Worm (Caenorhabditis elegans) whole organism, young adult: ENCODE data around the gene M106.8.
A peak's percentile ranks its signal among the peaks of the same experiment; 100 is the strongest.

Experiments used
- B0261.1 ChIP-seq: sonication (generic microtip); optimal IDR thresholded peaks from 2 replicates; lab custom pipeline; 2016; ENCODE audit warnings: mild to moderate bottlenecking, missing genetic modification characterization, moderate library complexity, missing compliant biosample characterization
- F10E7.11 ChIP-seq: sonication (generic microtip); optimal IDR thresholded peaks from 2 replicates; lab custom pipeline; 2017; ENCODE audit warnings: mild to moderate bottlenecking, missing genetic modification characterization, moderate library complexity, missing compliant biosample characterization
- F33H1.4 ChIP-seq: fragments of 200-800 bp; sonication (Bioruptor generic); IDR thresholded peaks from 2 replicates; pipeline ENCODE4 v1.3.6; 2022; ENCODE audit warnings: missing genetic modification reagents, missing genetic modification characterization, missing compliant biosample characterization
- F57A8.1 ChIP-seq: fragments of 200-800 bp; sonication (Bioruptor generic); optimal IDR thresholded peaks from 2 replicates; lab custom pipeline; 2018; ENCODE audit warnings: mild to moderate bottlenecking, missing genetic modification characterization, moderate library complexity, missing compliant biosample characterization
- F57C9.4 ChIP-seq: sonication (generic microtip); optimal IDR thresholded peaks from 2 replicates; lab custom pipeline; 2017; ENCODE audit warnings: mild to moderate bottlenecking, missing genetic modification characterization, missing compliant biosample characterization
- K11D2.4 ChIP-seq: fragments of 200-800 bp; sonication (Bioruptor generic); IDR thresholded peaks from 2 replicates; pipeline ENCODE4 v1.3.6; 2022; ENCODE audit warnings: missing genetic modification reagents, missing genetic modification characterization, missing compliant biosample characterization
- K12H6.12 ChIP-seq: fragments of 200-800 bp; sonication (Bioruptor generic); optimal IDR thresholded peaks from 2 replicates; lab custom pipeline; 2018; ENCODE audit warnings: mild to moderate bottlenecking, missing genetic modification characterization, missing compliant biosample characterization
- Y53F4B.3 ChIP-seq: fragments of 200-800 bp; sonication (Bioruptor generic); IDR thresholded peaks from 2 replicates; pipeline ENCODE4 v1.3.6; 2022; ENCODE audit warnings: missing genetic modification reagents, missing genetic modification characterization, missing compliant biosample characterization
- akir-1 ChIP-seq: fragments of 200-800 bp; sonication (Bioruptor generic); optimal IDR thresholded peaks from 2 replicates; lab custom pipeline; 2018; ENCODE audit warnings: mild to moderate bottlenecking, missing genetic modification characterization, moderate library complexity, missing compliant biosample characterization
- ama-1 ChIP-seq, 3 experiments: fragments of 150-350 bp in 1 of 3; sonication (generic microtip) in 2 of 3; optimal IDR thresholded peaks; 2 replicates each; lab custom pipeline; 2014 to 2018; ENCODE audit warnings: missing biosample characterization in 2 of 3, missing genetic modification characterization in 2 of 3, missing genetic modification reagents in 2 of 3
- bed-1 ChIP-seq: fragments of 200-800 bp; sonication (Bioruptor generic); IDR thresholded peaks from 2 replicates; pipeline ENCODE4 v1.3.6; 2022; ENCODE audit warnings: missing genetic modification reagents, missing genetic modification characterization, missing compliant biosample characterization
- bed-2 ChIP-seq: fragments of 200-800 bp; sonication (Bioruptor generic); IDR thresholded peaks from 2 replicates; pipeline ENCODE4 v1.3.6; 2022; ENCODE audit warnings: missing genetic modification reagents, missing genetic modification characterization, missing compliant biosample characterization
- ccch-3 ChIP-seq: fragments of 200-800 bp; sonication (Bioruptor generic); optimal IDR thresholded peaks from 2 replicates; lab custom pipeline; 2018; ENCODE audit warnings: mild to moderate bottlenecking, missing genetic modification characterization, missing compliant biosample characterization
- cebp-1 ChIP-seq, 2 experiments: fragments of 200-800 bp in 1 of 2; sonication (Bioruptor generic) in 1 of 2; sonication (generic microtip) in 1 of 2; IDR thresholded peaks in 1 of 2; optimal IDR thresholded peaks in 1 of 2; 2 replicates each; pipeline versions ENCODE4 v1.3.6 to Lab custom; 2017 to 2022; ENCODE audit warnings: missing compliant biosample characterization in 2 of 2, missing genetic modification characterization in 2 of 2, mild to moderate bottlenecking in 1 of 2, missing genetic modification reagents in 1 of 2, moderate library complexity in 1 of 2
- ceh-40 ChIP-seq: fragments of 200-800 bp; sonication (Bioruptor generic); IDR thresholded peaks from 2 replicates; pipeline ENCODE4 v1.3.6; 2022; ENCODE audit warnings: missing genetic modification characterization, missing compliant biosample characterization
- ceh-58 ChIP-seq: fragments of 200-800 bp; sonication (Bioruptor generic); IDR thresholded peaks from 2 replicates; pipeline ENCODE4 v1.3.6; 2022; ENCODE audit warnings: missing genetic modification characterization, missing compliant biosample characterization
- ceh-79 ChIP-seq: sonication (generic microtip); optimal IDR thresholded peaks from 2 replicates; lab custom pipeline; 2017; ENCODE audit warnings: mild to moderate bottlenecking, missing genetic modification characterization, missing compliant biosample characterization
- dox-1 ChIP-seq: fragments of 200-800 bp; sonication (Bioruptor generic); IDR thresholded peaks from 2 replicates; pipeline ENCODE4 v1.3.6; 2022; ENCODE audit warnings: missing genetic modification reagents, missing genetic modification characterization, missing compliant biosample characterization
- dpff-1 ChIP-seq: sonication (generic microtip); optimal IDR thresholded peaks from 2 replicates; lab custom pipeline; 2017; ENCODE audit warnings: mild to moderate bottlenecking, missing genetic modification characterization, missing compliant biosample characterization
- dpl-1 ChIP-seq: fragments of 150-350 bp; optimal IDR thresholded peaks from 2 replicates; lab custom pipeline; 2014; ENCODE audit warnings: missing biosample characterization, missing genetic modification reagents, missing genetic modification characterization
- egl-18 ChIP-seq: fragments of 200-800 bp; sonication (Bioruptor generic); IDR thresholded peaks from 2 replicates; pipeline ENCODE4 v1.3.6; 2022; ENCODE audit warnings: missing genetic modification reagents, missing genetic modification characterization, missing compliant biosample characterization
- ekl-4 ChIP-seq: fragments of 200-800 bp; sonication (Bioruptor generic); IDR thresholded peaks from 2 replicates; pipeline ENCODE4 v1.3.6; 2022; ENCODE audit warnings: missing genetic modification reagents, missing genetic modification characterization, missing compliant biosample characterization
- ets-4 ChIP-seq: fragments of 200-800 bp; sonication (Bioruptor generic); optimal IDR thresholded peaks from 2 replicates; lab custom pipeline; 2018; ENCODE audit warnings: mild to moderate bottlenecking, missing genetic modification characterization, missing compliant biosample characterization
- hlh-26 ChIP-seq: fragments of 200-800 bp; sonication (Bioruptor generic); conservative IDR thresholded peaks from 2 replicates; pipeline ENCODE4 v1.3.6; 2022; ENCODE audit warnings: missing genetic modification reagents, missing genetic modification characterization, missing compliant biosample characterization
- hrde-1 ChIP-seq: sonication (generic microtip); optimal IDR thresholded peaks from 2 replicates; lab custom pipeline; 2016; ENCODE audit warnings: missing genetic modification characterization, mild to moderate bottlenecking, missing compliant biosample characterization, moderate library complexity, missing genotype, missing genetic modification reagents, borderline replicate concordance
- lin-35 ChIP-seq, 3 experiments: fragments of 150-350 bp in 2 of 3; sonication (generic microtip) in 1 of 3; optimal IDR thresholded peaks; 2 replicates each; lab custom pipeline; 2014 to 2018; ENCODE audit warnings: missing biosample characterization in 3 of 3, missing genetic modification characterization in 3 of 3, missing genetic modification reagents in 3 of 3
- lin-40 ChIP-seq: sonication (generic microtip); optimal IDR thresholded peaks from 2 replicates; lab custom pipeline; 2016; ENCODE audit warnings: missing genetic modification characterization, mild to moderate bottlenecking, missing compliant biosample characterization, missing genotype, missing genetic modification reagents
- lsy-27 ChIP-seq: sonication (generic microtip); optimal IDR thresholded peaks from 2 replicates; lab custom pipeline; 2017; ENCODE audit warnings: missing genetic modification characterization, mild to moderate bottlenecking, missing compliant biosample characterization, antibody characterized with exemption, missing genotype, borderline replicate concordance; ENCODE audit not compliant: insufficient read depth
- madf-10 ChIP-seq: sonication (generic microtip); optimal IDR thresholded peaks from 2 replicates; lab custom pipeline; 2016; ENCODE audit warnings: mild to moderate bottlenecking, missing genetic modification characterization, missing compliant biosample characterization
- mes-4 ChIP-seq: sonication (generic microtip); optimal IDR thresholded peaks from 2 replicates; lab custom pipeline; 2016; ENCODE audit warnings: missing genotype, missing genetic modification characterization, missing compliant biosample characterization
- mxl-1 ChIP-seq: sonication (generic microtip); optimal IDR thresholded peaks from 2 replicates; lab custom pipeline; 2016; ENCODE audit warnings: missing genetic modification characterization, missing compliant biosample characterization
- nfya-1 ChIP-seq: sonication (generic microtip); optimal IDR thresholded peaks from 2 replicates; lab custom pipeline; 2017; ENCODE audit warnings: antibody characterized with exemption, missing compliant biosample characterization, missing genetic modification characterization, borderline replicate concordance; ENCODE audit not compliant: insufficient read depth
- nhr-120 ChIP-seq: fragments of 200-800 bp; sonication (Bioruptor generic); IDR thresholded peaks from 2 replicates; pipeline ENCODE4 v1.3.6; 2022; ENCODE audit warnings: missing genetic modification characterization, missing compliant biosample characterization
- nhr-27 ChIP-seq: fragments of 200-800 bp; sonication (Bioruptor generic); optimal IDR thresholded peaks from 2 replicates; lab custom pipeline; 2018; ENCODE audit warnings: mild to moderate bottlenecking, missing genetic modification characterization, moderate library complexity, missing compliant biosample characterization
- pha-4 ChIP-seq: fragments of 150-350 bp; sonication (generic microtip); optimal IDR thresholded peaks from 2 replicates; lab custom pipeline; 2014; ENCODE audit warnings: missing biosample characterization, missing genetic modification reagents, missing genetic modification characterization
- rcor-1 ChIP-seq: fragments of 200-800 bp; sonication (Bioruptor generic); IDR thresholded peaks from 2 replicates; pipeline ENCODE4 v1.3.6; 2022; ENCODE audit warnings: missing genetic modification reagents, missing genetic modification characterization, missing compliant biosample characterization
- rpc-1 ChIP-seq, 2 experiments: fragments of 150-350 bp in 1 of 2; sonication (generic microtip) in 1 of 2; optimal IDR thresholded peaks; 2 replicates each; lab custom pipeline; 2014 to 2018; ENCODE audit warnings: missing biosample characterization in 1 of 2, missing genetic modification characterization in 1 of 2, missing genetic modification reagents in 1 of 2, missing genotype in 1 of 2
- sdz-38 ChIP-seq: sonication (generic microtip); optimal IDR thresholded peaks from 2 replicates; lab custom pipeline; 2016; ENCODE audit warnings: missing genotype, missing genetic modification characterization, missing compliant biosample characterization
- snpc-1.3 ChIP-seq: sonication (generic microtip); optimal IDR thresholded peaks from 2 replicates; lab custom pipeline; 2017; ENCODE audit warnings: missing genetic modification characterization, mild to moderate bottlenecking, missing compliant biosample characterization, antibody characterized with exemption, moderate library complexity, missing genotype, missing genetic modification reagents; ENCODE audit not compliant: insufficient read depth
- snpc-3.4 ChIP-seq: sonication (generic microtip); optimal IDR thresholded peaks from 2 replicates; lab custom pipeline; 2017; ENCODE audit warnings: missing genetic modification characterization, mild to moderate bottlenecking, missing compliant biosample characterization, antibody characterized with exemption, moderate library complexity, missing genotype, missing genetic modification reagents
- tbx-9 ChIP-seq: sonication (generic microtip); optimal IDR thresholded peaks from 2 replicates; lab custom pipeline; 2016; ENCODE audit warnings: borderline replicate concordance, missing genetic modification characterization, inconsistent platforms, missing compliant biosample characterization
- unc-130 ChIP-seq: sonication (generic microtip); optimal IDR thresholded peaks from 2 replicates; lab custom pipeline; 2016; ENCODE audit warnings: missing genetic modification reagents, missing genetic modification characterization, missing compliant biosample characterization
- unc-62 ChIP-seq: fragments of 150-350 bp; optimal IDR thresholded peaks from 2 replicates; lab custom pipeline; 2014; ENCODE audit warnings: missing biosample characterization, missing genetic modification reagents, missing genetic modification characterization
- xnd-1 ChIP-seq: sonication (generic microtip); optimal IDR thresholded peaks from 2 replicates; lab custom pipeline; 2016; ENCODE audit warnings: missing genotype, missing genetic modification reagents, missing genetic modification characterization, missing compliant biosample characterization
- zim-3 ChIP-seq: sonication (generic microtip); optimal IDR thresholded peaks from 2 replicates; lab custom pipeline; 2017; ENCODE audit warnings: mild to moderate bottlenecking, missing genetic modification characterization, moderate library complexity, missing compliant biosample characterization
- ztf-25 ChIP-seq: fragments of 200-800 bp; sonication (Bioruptor generic); IDR thresholded peaks from 2 replicates; pipeline ENCODE4 v1.3.6; 2022; ENCODE audit warnings: missing genetic modification reagents, missing genetic modification characterization, missing compliant biosample characterization
- ztf-3 ChIP-seq: fragments of 200-800 bp; sonication (Bioruptor generic); optimal IDR thresholded peaks from 2 replicates; lab custom pipeline; 2018; ENCODE audit warnings: mild to moderate bottlenecking, missing genetic modification characterization, missing compliant biosample characterization

M106.8 gene

ce11 chrII:10872541-10872940 lies 29.1 kb upstream of the M106.8 start, which contains the start of the genes cyn-4 and copz-1 (continued):
- TF ChIP-seq dpl-1 (GFP tag; lab: Kevin White, UChicago) = peak; percentile 35
- TF ChIP-seq F57A8.1 (GFP tag; lab: Kevin White, UChicago) = no peak
- TF ChIP-seq dpff-1 (tag; lab: Kevin White, UChicago) = no peak
- no peak for TF ChIP-seq ets-4 (GFP tag; lab: Kevin White, UChicago)
- TF ChIP-seq dox-1 = peak; percentile 84
- no peak for TF ChIP-seq Y53F4B.3
- TF ChIP-seq ccch-3 = no peak
- TF ChIP-seq ekl-4 (GFP tag; lab: Robert Waterston, UW) = 0 out of 2 replicates have a peak, but pooled peaks have one; percentile 37
- no peak for TF ChIP-seq ceh-79 (tag; lab: Kevin White, UChicago)
- TF ChIP-seq K12H6.12 (tag; lab: Kevin White, UChicago) = peak; percentile 47
- no peak for TF ChIP-seq nhr-120 (GFP tag; lab: Robert Waterston, UW)
- no peak for TF ChIP-seq nfya-1
- TF ChIP-seq mxl-1 (tag; lab: Kevin White, UChicago) = no peak
- TF ChIP-seq ztf-25 (GFP tag; lab: Robert Waterston, UW) = no peak
- no peak for TF ChIP-seq bed-1
- peak; percentile 43; the same call in 1 of the 2 replicates for TF ChIP-seq rcor-1 (GFP tag; lab: Robert Waterston, UW)
- TF ChIP-seq unc-130 (GFP tag; lab: Kevin White, UChicago) = peak; percentile 83
- no peak for TF ChIP-seq ama-1 (optimal IDR thresholded peaks at IDR 0.05; lab: Kevin White, UChicago)
- TF ChIP-seq ama-1 (GFP tag; optimal IDR thresholded peaks at IDR 0.05; lab: Kevin White, UChicago) = no peak
- peak; percentile 43 for TF ChIP-seq snpc-1.3 (tag; lab: Kevin White, UChicago)
- TF ChIP-seq lin-35 (GFP tag; optimal IDR thresholded peaks at IDR 0.05; lab: Kevin White, UChicago) = peak in 1 of 3 experiments; percentile 60
- TF ChIP-seq ceh-58 (GFP tag; lab: Robert Waterston, UW) = no peak
- TF ChIP-seq zim-3 (tag; lab: Kevin White, UChicago) = no peak
- no peak for TF ChIP-seq ceh-40 (GFP tag; lab: Robert Waterston, UW)
- peak; percentile 61 for TF ChIP-seq snpc-3.4 (tag; lab: Kevin White, UChicago)
- TF ChIP-seq mes-4 (tag; lab: Kevin White, UChicago) = no peak
- TF ChIP-seq lin-40 = peak; percentile 55
- no peak for TF ChIP-seq ztf-3
- TF ChIP-seq unc-62 (GFP tag; lab: Kevin White, UChicago) = no peak
- TF ChIP-seq B0261.1 (tag; lab: Kevin White, UChicago) = no peak
- TF ChIP-seq F57C9.4 = no peak
- no peak for TF ChIP-seq sdz-38
- peak; percentile 58 for TF ChIP-seq madf-10
- no peak for TF ChIP-seq hlh-26 (GFP tag; lab: Robert Waterston, UW)
- TF ChIP-seq F10E7.11 = no peak
- no peak for TF ChIP-seq rpc-1 (optimal IDR thresholded peaks at IDR 0.05; lab: Kevin White, UChicago)
- TF ChIP-seq rpc-1 (tag; optimal IDR thresholded peaks at IDR 0.05; lab: Kevin White, UChicago) = no peak
- TF ChIP-seq egl-18 (GFP tag; lab: Robert Waterston, UW) = no peak
- no peak for TF ChIP-seq akir-1 (GFP tag; lab: Kevin White, UChicago)
- TF ChIP-seq nhr-27 = no peak
- TF ChIP-seq pha-4 (tag; lab: Kevin White, UChicago) = peak; percentile 5
- no peak for TF ChIP-seq hrde-1
- no peak for TF ChIP-seq tbx-9
- peak; percentile 93 for TF ChIP-seq F33H1.4 (GFP tag; lab: Robert Waterston, UW)
- 0 out of 2 replicates have a peak, but pooled peaks have one; percentile 56 for TF ChIP-seq bed-2 (GFP tag; lab: Robert Waterston, UW)
- TF ChIP-seq lsy-27 (tag; lab: Kevin White, UChicago) = no peak
- TF ChIP-seq xnd-1 = peak; percentile 34
- peak; percentile 22; the same call in 1 of the 2 replicates for TF ChIP-seq cebp-1 (GFP tag; IDR thresholded peaks at IDR 0.05; lab: Robert Waterston, UW)
- peak; percentile 73 for TF ChIP-seq cebp-1 (tag; optimal IDR thresholded peaks at IDR 0.05; lab: Kevin White, UChicago)
- no peak for TF ChIP-seq K11D2.4
